In the genomic region with DNA sequence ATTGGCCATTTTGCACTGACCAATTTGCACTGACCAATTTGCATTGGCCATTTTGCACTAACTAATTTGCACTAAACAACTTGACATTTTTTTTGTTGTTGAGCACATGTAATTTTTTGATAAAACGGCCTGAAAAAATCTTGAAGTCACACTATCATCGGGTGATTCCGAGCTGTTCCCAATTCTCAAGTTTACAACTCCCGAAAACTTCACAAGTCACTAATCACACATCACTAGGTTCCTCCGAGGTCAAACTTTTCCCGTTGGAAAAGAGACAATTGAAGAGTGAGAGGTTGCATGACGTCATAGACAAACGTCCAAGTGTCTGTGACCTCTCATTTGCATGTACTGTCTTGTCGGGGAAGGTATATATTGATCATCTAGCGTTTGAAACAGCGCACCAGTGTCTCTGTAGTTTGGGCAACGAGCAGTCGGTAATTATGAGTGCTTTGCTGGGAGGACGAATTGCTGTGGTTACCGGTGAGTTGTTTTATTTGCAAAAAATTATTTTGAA, we compare ENCODE assay signal across 2 worm cellular contexts.
TF ChIP-seq lines count a peak whose summit lies in the region.

Gene D1005.10, minus strand, starts transcription at position 51 of the 514 bp plus-strand sequence.
Gene dhs-25, plus strand, starts transcription at position 398 of the 514 bp plus-strand sequence.

TF ChIP-seq in whole organism, L1 larva, 84 proteins besides CTCF, POLR2A, EP300 and RAD21 (continued from another document):
- TF ChIP-seq lin-13 (GFP tag; optimal IDR thresholded peaks at IDR 0.05; lab: Kevin White, UChicago) (no peak), jun-1 (tag; optimal IDR thresholded peaks at IDR 0.05; lab: Kevin White, UChicago) (peak; percentile 61), tbx-2 (tag; optimal IDR thresholded peaks at IDR 0.05; lab: Kevin White, UChicago) (peak; percentile 85), nhr-71 (tag; optimal IDR thresholded peaks at IDR 0.05; lab: Kevin White, UChicago) (peak; percentile 95), ceh-88 (GFP tag; IDR thresholded peaks at IDR 0.05; lab: Robert Waterston, UW) (no peak), mep-1 (tag; optimal IDR thresholded peaks at IDR 0.05; lab: Kevin White, UChicago) (peak; percentile 88), C34B4.2 (tag; optimal IDR thresholded peaks at IDR 0.05; lab: Kevin White, UChicago) (no peak), nhr-28 (tag; optimal IDR thresholded peaks at IDR 0.05; lab: Kevin White, UChicago) (no peak), blmp-1 (tag; optimal IDR thresholded peaks at IDR 0.05; lab: Kevin White, UChicago) (peak; percentile 82), ama-1 (optimal IDR thresholded peaks at IDR 0.05; lab: Kevin White, UChicago) (peak; percentile 48), pax-3 (tag; optimal IDR thresholded peaks at IDR 0.05; lab: Kevin White, UChicago) (no peak), alr-1 (tag; optimal IDR thresholded peaks at IDR 0.05; lab: Kevin White, UChicago; ENCODE audit: borderline replicate concordance) (no peak), hpl-2 (GFP tag; optimal IDR thresholded peaks at IDR 0.05; lab: Kevin White, UChicago) (no peak), swsn-7 (tag; optimal IDR thresholded peaks at IDR 0.05; lab: Kevin White, UChicago) (peak; percentile 74), dpl-1 (GFP tag; optimal IDR thresholded peaks at IDR 0.05; lab: Kevin White, UChicago) (peak in 2 of 3 experiments; percentile 26 to 51), elt-3 (tag; optimal IDR thresholded peaks at IDR 0.05; lab: Kevin White, UChicago) (peak in 2 of 6 experiments; percentile 67 to 82), sox-4 (tag; optimal IDR thresholded peaks at IDR 0.05; lab: Kevin White, UChicago) (no peak), nhr-85 (tag; lab: Kevin White, UChicago) (peak; percentile 95), unc-130 (tag; optimal IDR thresholded peaks at IDR 0.05; lab: Kevin White, UChicago) (peak; percentile 68), nhr-237 (tag; optimal IDR thresholded peaks at IDR 0.05; lab: Kevin White, UChicago) (no peak), fos-1 (tag; optimal IDR thresholded peaks at IDR 0.05; lab: Kevin White, UChicago) (peak; percentile 61), ztf-4 (tag; optimal IDR thresholded peaks at IDR 0.05; lab: Kevin White, UChicago) (peak; percentile 66), mdl-1 (tag; optimal IDR thresholded peaks at IDR 0.05; lab: Kevin White, UChicago) (peak in 1 of 2 experiments; percentile 90), isw-1 (GFP tag; IDR thresholded peaks at IDR 0.05; lab: Robert Waterston, UW) (peak; percentile 37), unc-98 (GFP tag; IDR thresholded peaks at IDR 0.05; lab: Robert Waterston, UW) (no peak), rnt-1 (tag; optimal IDR thresholded peaks at IDR 0.05; lab: Kevin White, UChicago) (peak; percentile 83), elt-2 (tag; optimal IDR thresholded peaks at IDR 0.05; lab: Kevin White, UChicago) (peak; percentile 88), ets-5 (GFP tag; IDR thresholded peaks at IDR 0.05; lab: Robert Waterston, UW) (no peak), hlh-4 (tag; optimal IDR thresholded peaks at IDR 0.05; lab: Kevin White, UChicago) (no peak), dsc-1 (tag; optimal IDR thresholded peaks at IDR 0.05; lab: Kevin White, UChicago) (peak; percentile 28), aly-2 (tag; optimal IDR thresholded peaks at IDR 0.05; lab: Kevin White, UChicago) (no peak)

TF ChIP-seq in whole organism, L4 larva, 104 proteins besides CTCF, POLR2A, EP300 and RAD21 (continued from another document):
- peak; percentile 82 for TF ChIP-seq nhr-25 (tag; optimal IDR thresholded peaks at IDR 0.05; lab: Kevin White, UChicago; ENCODE audit: borderline replicate concordance, insufficient read depth)
- no peak for TF ChIP-seq Y5F2A.4 (GFP tag; optimal IDR thresholded peaks at IDR 0.05; lab: Kevin White, UChicago)
- no peak for TF ChIP-seq nhr-111 (GFP tag; optimal IDR thresholded peaks at IDR 0.05; lab: Kevin White, UChicago)
- 0 out of 2 replicates have a peak, but pooled peaks have one; percentile 63 for TF ChIP-seq saeg-2 (GFP tag; IDR thresholded peaks at IDR 0.05; lab: Robert Waterston, UW)
- TF ChIP-seq mdl-1 (tag; optimal IDR thresholded peaks at IDR 0.05; lab: Kevin White, UChicago) = no peak
- no peak for TF ChIP-seq spr-3 (GFP tag; optimal IDR thresholded peaks at IDR 0.05; lab: Kevin White, UChicago)
- TF ChIP-seq T20F7.1 (GFP tag; optimal IDR thresholded peaks at IDR 0.05; lab: Kevin White, UChicago) = peak; percentile 43
- peak; percentile 47; the same call in 1 of the 2 replicates for TF ChIP-seq ceh-20 (GFP tag; IDR thresholded peaks at IDR 0.05; lab: Robert Waterston, UW)
- no peak for TF ChIP-seq skn-1 (tag; optimal IDR thresholded peaks at IDR 0.05; lab: Kevin White, UChicago)
- TF ChIP-seq gei-8 (GFP tag; optimal IDR thresholded peaks at IDR 0.05; lab: Kevin White, UChicago) = no peak
- TF ChIP-seq mes-2 (tag; optimal IDR thresholded peaks at IDR 0.05; lab: Kevin White, UChicago; ENCODE audit: poor library complexity, severe bottlenecking) = peak; percentile 80
- TF ChIP-seq ceh-82 (tag; optimal IDR thresholded peaks at IDR 0.05; lab: Kevin White, UChicago) = no peak
- no peak for TF ChIP-seq ceh-62 (tag; optimal IDR thresholded peaks at IDR 0.05; lab: Kevin White, UChicago)
- no peak for TF ChIP-seq zip-2 (tag; optimal IDR thresholded peaks at IDR 0.05; lab: Kevin White, UChicago)
- TF ChIP-seq nhr-48 (tag; optimal IDR thresholded peaks at IDR 0.05; lab: Kevin White, UChicago) = peak; percentile 96
- no peak for TF ChIP-seq F37D6.2 (tag; optimal IDR thresholded peaks at IDR 0.05; lab: Kevin White, UChicago)
- TF ChIP-seq dpl-1 (GFP tag; optimal IDR thresholded peaks at IDR 0.05; lab: Kevin White, UChicago) = no peak
- TF ChIP-seq ama-1 (optimal IDR thresholded peaks at IDR 0.05; lab: Kevin White, UChicago) = peak; percentile 35
- no peak for TF ChIP-seq jun-1 (tag; optimal IDR thresholded peaks at IDR 0.05; lab: Kevin White, UChicago)
- TF ChIP-seq hlh-30 (tag; optimal IDR thresholded peaks at IDR 0.05; lab: Kevin White, UChicago; ENCODE audit: insufficient read depth) = peak; percentile 89
- no peak for TF ChIP-seq ceh-28 (tag; optimal IDR thresholded peaks at IDR 0.05; lab: Kevin White, UChicago)
- peak; percentile 36; the same call in 1 of the 2 replicates for TF ChIP-seq php-3 (GFP tag; IDR thresholded peaks at IDR 0.05; lab: Robert Waterston, UW)
- TF ChIP-seq mxl-2 (GFP tag; conservative IDR thresholded peaks at IDR 0.05; lab: Robert Waterston, UW) = no peak
- TF ChIP-seq dmd-6 (GFP tag; IDR thresholded peaks at IDR 0.05; lab: Robert Waterston, UW) = peak; percentile 96
- no peak for TF ChIP-seq fkh-10 (GFP tag; optimal IDR thresholded peaks at IDR 0.05; lab: Kevin White, UChicago)
- TF ChIP-seq zfp-3 (GFP tag; conservative IDR thresholded peaks at IDR 0.05; lab: Robert Waterston, UW) = no peak
- TF ChIP-seq daf-8 (GFP tag; IDR thresholded peaks at IDR 0.05; lab: Robert Waterston, UW) = no peak
- TF ChIP-seq arid-1 (GFP tag; conservative IDR thresholded peaks at IDR 0.05; lab: Robert Waterston, UW) = no peak; the same call in 1 of the 2 replicates
- peak; percentile 84 for TF ChIP-seq mdt-29 (GFP tag; IDR thresholded peaks at IDR 0.05; lab: Robert Waterston, UW)
- no peak for TF ChIP-seq lin-38 (GFP tag; IDR thresholded peaks at IDR 0.05; lab: Robert Waterston, UW)
- peak; percentile 78 for TF ChIP-seq tra-1 (GFP tag; IDR thresholded peaks at IDR 0.05; lab: Robert Waterston, UW)
- TF ChIP-seq egl-27 (tag; optimal IDR thresholded peaks at IDR 0.05; lab: Kevin White, UChicago) = no peak
- no peak for TF ChIP-seq daf-19 (GFP tag; conservative IDR thresholded peaks at IDR 0.05; lab: Robert Waterston, UW)
- no peak for TF ChIP-seq Y48G9A.11 (GFP tag; IDR thresholded peaks at IDR 0.05; lab: Robert Waterston, UW)
- no peak for TF ChIP-seq lin-29 (GFP tag; IDR thresholded peaks at IDR 0.05; lab: Robert Waterston, UW)
- no peak for TF ChIP-seq snpc-4 (tag; optimal IDR thresholded peaks at IDR 0.05; lab: Kevin White, UChicago)
- TF ChIP-seq ZK337.2 (GFP tag; IDR thresholded peaks at IDR 0.05; lab: Robert Waterston, UW) = no peak
- no peak for TF ChIP-seq fos-1 (tag; optimal IDR thresholded peaks at IDR 0.05; lab: Kevin White, UChicago)
- TF ChIP-seq unc-39 (tag; optimal IDR thresholded peaks at IDR 0.05; lab: Kevin White, UChicago) = no peak
- peak; percentile 87 for TF ChIP-seq duxl-1 (tag; optimal IDR thresholded peaks at IDR 0.05; lab: Kevin White, UChicago; ENCODE audit: poor library complexity)
- TF ChIP-seq ceh-44 (GFP tag; IDR thresholded peaks at IDR 0.05; lab: Robert Waterston, UW) = no peak
- no peak for TF ChIP-seq nhr-42 (GFP tag; IDR thresholded peaks at IDR 0.05; lab: Robert Waterston, UW)
- peak; percentile 78 for TF ChIP-seq nhr-102 (tag; optimal IDR thresholded peaks at IDR 0.05; lab: Kevin White, UChicago)
- no peak for TF ChIP-seq lin-39 (tag; optimal IDR thresholded peaks at IDR 0.05; lab: Kevin White, UChicago)
- no peak for TF ChIP-seq zfp-2 (tag; optimal IDR thresholded peaks at IDR 0.05; lab: Kevin White, UChicago)
- TF ChIP-seq nhr-6 (tag; optimal IDR thresholded peaks at IDR 0.05; lab: Kevin White, UChicago) = peak; percentile 24
- no peak for TF ChIP-seq sdz-12 (GFP tag; optimal IDR thresholded peaks at IDR 0.05; lab: Kevin White, UChicago)
- no peak for TF ChIP-seq tag-97 (GFP tag; IDR thresholded peaks at IDR 0.05; lab: Robert Waterston, UW)
- no peak for TF ChIP-seq madf-5 (GFP tag; IDR thresholded peaks at IDR 0.05; lab: Robert Waterston, UW)
- peak; percentile 67 for TF ChIP-seq nhr-11 (tag; optimal IDR thresholded peaks at IDR 0.05; lab: Kevin White, UChicago)
- peak; percentile 31 for TF ChIP-seq rbr-2 (tag; optimal IDR thresholded peaks at IDR 0.05; lab: Kevin White, UChicago)
- no peak for TF ChIP-seq lin-15B (tag; optimal IDR thresholded peaks at IDR 0.05; lab: Kevin White, UChicago)
- TF ChIP-seq nhr-41 (GFP tag; IDR thresholded peaks at IDR 0.05; lab: Robert Waterston, UW) = peak; percentile 54; the same call in 1 of the 2 replicates
- TF ChIP-seq unc-130 (GFP tag; optimal IDR thresholded peaks at IDR 0.05; lab: Kevin White, UChicago) = no peak
- no peak for TF ChIP-seq dmd-9 (GFP tag; IDR thresholded peaks at IDR 0.05; lab: Robert Waterston, UW)
- no peak for TF ChIP-seq Y105C5A.15 (GFP tag; IDR thresholded peaks at IDR 0.05; lab: Robert Waterston, UW)
- TF ChIP-seq ceh-32 (tag; optimal IDR thresholded peaks at IDR 0.05; lab: Kevin White, UChicago; ENCODE audit: poor library complexity) = no peak
